Worm (Caenorhabditis elegans) whole organism, young adult: ENCODE measurements around the gene R04B5.1.

Experiments
- C17E4.6 ChIP-seq: fragments of 200-800 bp; sonication (Bioruptor generic); IDR thresholded peaks from 2 replicates; pipeline ENCODE4 v1.3.6; 2022; ENCODE audit warnings: missing genetic modification reagents, missing genetic modification characterization, missing compliant biosample characterization
- ZK185.1 ChIP-seq: sonication (generic microtip); optimal IDR thresholded peaks from 2 replicates; lab custom pipeline; 2016; ENCODE audit warnings: mild to moderate bottlenecking, missing genetic modification characterization, missing compliant biosample characterization; ENCODE audit not compliant: poor library complexity, severe bottlenecking
- mxl-1 ChIP-seq: sonication (generic microtip); optimal IDR thresholded peaks from 2 replicates; lab custom pipeline; 2016; ENCODE audit warnings: missing genetic modification characterization, missing compliant biosample characterization
- unc-62 ChIP-seq: fragments of 150-350 bp; optimal IDR thresholded peaks from 2 replicates; lab custom pipeline; 2014; ENCODE audit warnings: missing biosample characterization, missing genetic modification reagents, missing genetic modification characterization

DNA sequence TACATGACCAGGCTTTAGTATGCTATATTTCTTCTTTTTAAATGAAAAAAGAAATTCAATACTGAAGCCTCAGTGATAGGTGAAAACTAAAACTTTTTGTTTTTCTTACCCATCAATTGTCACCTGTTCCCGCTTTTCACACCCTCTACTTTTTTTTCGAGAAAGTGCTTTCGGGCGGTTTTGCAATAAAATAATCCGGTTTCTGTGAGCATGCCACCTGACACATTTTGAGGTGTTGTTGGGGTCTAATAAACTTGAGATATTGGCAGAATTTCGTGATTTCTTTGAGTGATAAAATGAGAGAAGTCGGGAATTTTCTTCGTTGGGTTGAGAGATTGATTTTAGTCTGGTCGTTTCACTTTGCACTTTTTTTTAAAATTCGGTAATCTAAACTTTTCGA, 18.1 kb downstream of the R04B5.1 start:
- no peak for TF ChIP-seq ZK185.1
- TF ChIP-seq mxl-1 (tag; lab: Kevin White, UChicago): no peak
- no peak for TF ChIP-seq C17E4.6 (GFP tag; lab: Robert Waterston, UW)
- TF ChIP-seq unc-62 (GFP tag; lab: Kevin White, UChicago): no peak
